Worm (Caenorhabditis elegans): ENCODE measurements around the gene zip-11.

DNA sequence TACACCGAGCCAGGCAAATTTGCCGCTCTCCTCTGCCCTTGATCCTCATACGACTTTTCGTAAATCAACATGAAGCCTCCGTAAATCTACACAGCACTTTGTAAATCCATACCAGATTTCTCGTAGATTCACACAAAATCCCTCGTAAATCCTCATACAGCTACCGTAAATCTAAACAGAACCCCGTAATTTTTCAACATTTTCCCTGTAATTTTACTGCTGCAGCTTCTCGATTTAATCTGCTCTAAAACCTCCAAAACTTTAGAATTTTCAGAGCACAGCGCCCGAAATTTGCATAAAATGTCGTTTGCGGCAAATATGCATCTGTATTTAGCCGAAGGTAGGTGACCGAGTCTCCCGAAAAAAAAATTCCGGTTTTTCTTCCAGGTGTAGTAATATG, 43.7 kb downstream of the zip-11 start, which contains the start of gene F42A6.1:
- TF ChIP-seq ama-1 (optimal IDR thresholded peaks at IDR 0.05), result no peak
- TF ChIP-seq ets-5 (GFP tag; IDR thresholded peaks at IDR 0.05), result no peak

Data from whole organism, L1 larva.